Worm (Caenorhabditis elegans) whole organism, L2 larva: ENCODE results near the gene col-76.

Experiments used
- C34F6.9 ChIP-seq: fragments of 150-350 bp; optimal IDR thresholded peaks from 2 replicates; lab custom pipeline; 2014; ENCODE audit warnings: missing biosample characterization, missing genetic modification characterization
- F13H6.1 ChIP-seq: sonication (generic microtip); optimal IDR thresholded peaks from 2 replicates; lab custom pipeline; 2016; ENCODE audit warnings: missing genetic modification characterization, missing compliant biosample characterization
- R02D3.7 ChIP-seq: fragments of 150-350 bp; optimal IDR thresholded peaks from 2 replicates; lab custom pipeline; 2014; ENCODE audit warnings: missing biosample characterization, missing genetic modification characterization
- Y55F3AM.14 ChIP-seq: fragments of 200-800 bp; sonication (Bioruptor generic); optimal IDR thresholded peaks from 2 replicates; lab custom pipeline; 2018; ENCODE audit warnings: mild to moderate bottlenecking, missing genetic modification characterization, missing compliant biosample characterization
- ZK546.5 ChIP-seq: sonication (generic microtip); optimal IDR thresholded peaks from 2 replicates; lab custom pipeline; 2017; ENCODE audit warnings: missing biosample characterization, missing genetic modification characterization
- alr-1 ChIP-seq: fragments of 150-350 bp; optimal IDR thresholded peaks from 2 replicates; lab custom pipeline; 2014; ENCODE audit warnings: missing biosample characterization, missing genetic modification characterization
- blmp-1 ChIP-seq: sonication (generic microtip); optimal IDR thresholded peaks from 2 replicates; lab custom pipeline; 2017; ENCODE audit warnings: missing genetic modification characterization, mild to moderate bottlenecking, missing compliant biosample characterization, antibody characterized with exemption, moderate library complexity; ENCODE audit not compliant: insufficient read depth
- ceh-82 ChIP-seq: fragments of 150-350 bp; optimal IDR thresholded peaks from 2 replicates; lab custom pipeline; 2014; ENCODE audit warnings: missing biosample characterization, missing genetic modification characterization
- crh-2 ChIP-seq: sonication (generic microtip); optimal IDR thresholded peaks from 2 replicates; lab custom pipeline; 2017; ENCODE audit warnings: missing biosample characterization, missing genetic modification characterization
- elt-1 ChIP-seq: fragments of 150-350 bp; optimal IDR thresholded peaks from 2 replicates; lab custom pipeline; 2014; ENCODE audit warnings: missing biosample characterization, missing genetic modification characterization
- elt-3 ChIP-seq: sonication (generic microtip); optimal IDR thresholded peaks from 2 replicates; lab custom pipeline; 2017; ENCODE audit warnings: missing biosample characterization, missing genetic modification characterization
- fos-1 ChIP-seq: fragments of 150-350 bp; optimal IDR thresholded peaks from 2 replicates; lab custom pipeline; 2014; ENCODE audit warnings: missing biosample characterization, missing genetic modification characterization
- gmeb-1 ChIP-seq: fragments of 150-350 bp; optimal IDR thresholded peaks from 2 replicates; lab custom pipeline; 2014; ENCODE audit warnings: missing biosample characterization, missing genetic modification characterization
- lin-11 ChIP-seq: fragments of 150-350 bp; sonication (generic microtip); optimal IDR thresholded peaks from 2 replicates; lab custom pipeline; 2014; ENCODE audit warnings: missing biosample characterization, missing genetic modification characterization, inconsistent platforms, mixed read lengths
- lin-39 ChIP-seq: fragments of 150-350 bp; optimal IDR thresholded peaks from 2 replicates; lab custom pipeline; 2014; ENCODE audit warnings: missing biosample characterization, missing genetic modification reagents, missing genetic modification characterization
- lsy-2 ChIP-seq, 2 experiments: fragments of 150-350 bp in 1 of 2; sonication (generic microtip) in 1 of 2; optimal IDR thresholded peaks; 2 replicates each; lab custom pipeline; 2014 to 2017; ENCODE audit warnings: missing biosample characterization in 2 of 2, missing genetic modification characterization in 2 of 2
- mab-5 ChIP-seq: fragments of 150-350 bp; optimal IDR thresholded peaks from 2 replicates; lab custom pipeline; 2014; ENCODE audit warnings: missing biosample characterization, missing genetic modification characterization
- mbf-1 ChIP-seq: sonication (generic microtip); optimal IDR thresholded peaks from 2 replicates; lab custom pipeline; 2017; ENCODE audit warnings: missing biosample characterization, missing genetic modification characterization
- nhr-11 ChIP-seq: fragments of 150-350 bp; optimal IDR thresholded peaks from 2 replicates; lab custom pipeline; 2014; ENCODE audit warnings: missing biosample characterization, missing genetic modification characterization
- nhr-129 ChIP-seq: fragments of 150-350 bp; optimal IDR thresholded peaks from 2 replicates; lab custom pipeline; 2014; ENCODE audit warnings: missing biosample characterization, missing genetic modification characterization
- nhr-21 ChIP-seq: fragments of 150-350 bp; optimal IDR thresholded peaks from 2 replicates; lab custom pipeline; 2014; ENCODE audit warnings: missing biosample characterization, missing genetic modification characterization
- nhr-237 ChIP-seq: fragments of 150-350 bp; optimal IDR thresholded peaks from 2 replicates; lab custom pipeline; 2014; ENCODE audit warnings: missing biosample characterization, missing genetic modification characterization
- nhr-25 ChIP-seq: fragments of 150-350 bp; sonication (generic microtip); optimal IDR thresholded peaks from 3 replicates; lab custom pipeline; 2014; ENCODE audit warnings: missing biosample characterization, missing genetic modification characterization
- nhr-6 ChIP-seq: fragments of 150-350 bp; optimal IDR thresholded peaks from 2 replicates; lab custom pipeline; 2014; ENCODE audit warnings: missing biosample characterization, missing genetic modification characterization
- skn-1 ChIP-seq: sonication (generic microtip); optimal IDR thresholded peaks from 2 replicates; lab custom pipeline; 2017; ENCODE audit warnings: missing biosample characterization, missing genetic modification characterization
- sma-3 ChIP-seq: sonication (generic microtip); optimal IDR thresholded peaks from 2 replicates; lab custom pipeline; 2016; ENCODE audit warnings: missing genetic modification reagents, missing genetic modification characterization, missing compliant biosample characterization
- sma-9 ChIP-seq, 2 experiments: fragments of 150-350 bp in 1 of 2; sonication (generic microtip) in 1 of 2; optimal IDR thresholded peaks; 2 replicates each; lab custom pipeline; 2014 to 2016; ENCODE audit warnings: missing genetic modification characterization in 2 of 2, mild to moderate bottlenecking in 1 of 2, missing biosample characterization in 1 of 2, missing compliant biosample characterization in 1 of 2, missing genetic modification reagents in 1 of 2, moderate library complexity in 1 of 2
- snpc-4 ChIP-seq: fragments of 150-350 bp; optimal IDR thresholded peaks from 2 replicates; lab custom pipeline; 2014; ENCODE audit warnings: missing biosample characterization, missing genetic modification characterization
- unc-55 ChIP-seq: fragments of 150-350 bp; sonication (generic microtip); optimal IDR thresholded peaks from 3 replicates; lab custom pipeline; 2014; ENCODE audit warnings: missing biosample characterization, missing genetic modification reagents, missing genetic modification characterization
- ztf-4 ChIP-seq: fragments of 150-350 bp; optimal IDR thresholded peaks from 2 replicates; lab custom pipeline; 2014; ENCODE audit warnings: missing biosample characterization, missing genetic modification characterization

col-76 gene

ce11 chrII:8199803-8200202, 4.3 kb upstream of the col-76 start:
- no peak for TF ChIP-seq lsy-2 (tag; optimal IDR thresholded peaks at IDR 0.05; lab: Kevin White, UChicago)
- peak; percentile 88 for TF ChIP-seq blmp-1 (tag; lab: Kevin White, UChicago)
- TF ChIP-seq elt-1 (tag; lab: Kevin White, UChicago), result no peak
- no peak for TF ChIP-seq ceh-82 (tag; lab: Kevin White, UChicago)
- TF ChIP-seq, all 48 proteins: peak for 1

- TF ChIP-seq skn-1 (tag; lab: Kevin White, UChicago) (peak; percentile 70), elt-3 (tag; lab: Kevin White, UChicago) (no peak), R02D3.7 (tag; lab: Kevin White, UChicago) (no peak), mab-5 (tag; lab: Kevin White, UChicago) (no peak), fos-1 (peak; percentile 40)
Observed at ce11 chrII:8205612-8206011, 1.5 kb downstream of the col-76 start.

- TF ChIP-seq ZK546.5, result no peak
- TF ChIP-seq nhr-25 (tag; lab: Kevin White, UChicago), result no peak
- TF ChIP-seq alr-1 (tag; lab: Kevin White, UChicago), result no peak
- TF ChIP-seq sma-9 (GFP tag; optimal IDR thresholded peaks at IDR 0.05; lab: Kevin White, UChicago), result no peak
- no peak for TF ChIP-seq sma-9 (tag; optimal IDR thresholded peaks at IDR 0.05; lab: Kevin White, UChicago)
- no peak for TF ChIP-seq nhr-237 (tag; lab: Kevin White, UChicago)
- TF ChIP-seq mab-5 (tag; lab: Kevin White, UChicago), result no peak
- no peak for TF ChIP-seq gmeb-1
- TF ChIP-seq nhr-21 (tag; lab: Kevin White, UChicago), result no peak
Observed at ce11 chrII:8209476-8209875, 5.3 kb downstream of the col-76 start, which contains the start of gene M110.8. TSS of gene M110.8 (minus strand) at chrII:8209576.

- no peak for TF ChIP-seq Y55F3AM.14 (GFP tag; lab: Kevin White, UChicago)
- TF ChIP-seq snpc-4, result no peak
- TF ChIP-seq nhr-25 (tag; lab: Kevin White, UChicago), result no peak
- no peak for TF ChIP-seq unc-55 (GFP tag; lab: Kevin White, UChicago)
- TF ChIP-seq skn-1 (tag; lab: Kevin White, UChicago), result no peak
- no peak for TF ChIP-seq elt-1 (tag; lab: Kevin White, UChicago)
- no peak for TF ChIP-seq nhr-11 (tag; lab: Kevin White, UChicago)
- TF ChIP-seq R02D3.7 (tag; lab: Kevin White, UChicago), result no peak
- TF ChIP-seq sma-3 (GFP tag; lab: Kevin White, UChicago), result no peak
- TF ChIP-seq lin-39 (tag; lab: Kevin White, UChicago), result no peak
Observed at ce11 chrII:8212680-8213079, 8.5 kb downstream of the col-76 start, which contains the start of gene twk-3. TSS of gene twk-3 (minus strand) at chrII:8212780.

- TF ChIP-seq mbf-1 (tag; lab: Kevin White, UChicago) (no peak), nhr-129 (no peak), fos-1 (no peak), blmp-1 (tag; lab: Kevin White, UChicago) (no peak), nhr-237 (tag; lab: Kevin White, UChicago) (no peak)
- TF ChIP-seq, all 48 proteins: peak for 0
Observed at ce11 chrII:8214367-8214766, 10.2 kb downstream of the col-76 start, which contains the start of gene M110.10. TSS of gene M110.10 (minus strand) at chrII:8214467.

- TF ChIP-seq nhr-25 (tag; lab: Kevin White, UChicago) (peak; percentile 25), C34F6.9 (peak; percentile 84), nhr-237 (tag; lab: Kevin White, UChicago) (no peak), ztf-4 (no peak), nhr-6 (tag; lab: Kevin White, UChicago) (peak; percentile 38), lin-11 (tag; lab: Kevin White, UChicago) (no peak), gmeb-1 (peak; percentile 51), crh-2 (tag; lab: Kevin White, UChicago) (peak; percentile 51), ZK546.5 (no peak), mbf-1 (tag; lab: Kevin White, UChicago) (no peak), F13H6.1 (tag; lab: Kevin White, UChicago) (peak; percentile 46), R02D3.7 (tag; lab: Kevin White, UChicago) (peak; percentile 75), unc-55 (GFP tag; lab: Kevin White, UChicago) (peak; percentile 70), lsy-2 (tag; optimal IDR thresholded peaks at IDR 0.05; lab: Kevin White, UChicago) (peak; percentile 25 to 86), nhr-129 (peak; percentile 56), sma-9 (GFP tag; optimal IDR thresholded peaks at IDR 0.05; lab: Kevin White, UChicago) (peak; percentile 49), sma-9 (tag; optimal IDR thresholded peaks at IDR 0.05; lab: Kevin White, UChicago) (no peak)
Observed at ce11 chrII:8216433-8216832, 12.3 kb downstream of the col-76 start, which contains the start of gene M110.3. TSS of gene M110.3 (minus strand) at chrII:8216616.
